Fruit fly (Drosophila melanogaster) whole organism, embryonic: ENCODE data around the gene CG5382.
A peak's percentile ranks its signal among the peaks of the same experiment; 100 is the strongest.

Experiments
- Abd-B ChIP-seq: fragments of 200-800 bp; sonication (Bioruptor generic); optimal IDR thresholded peaks from 2 replicates; lab custom pipeline; 2018; ENCODE audit warnings: missing biosample characterization, mild to moderate bottlenecking, missing genetic modification characterization, moderate library complexity
- C15 ChIP-seq: fragments of 200-800 bp; sonication (Bioruptor generic); IDR thresholded peaks from 3 replicates; pipeline ENCODE4 v1.3.6; 2022; ENCODE audit warnings: missing biosample characterization, missing genetic modification characterization
- CG10147 ChIP-seq: fragments of 200-800 bp; sonication (Bioruptor generic); optimal IDR thresholded peaks from 2 replicates; lab custom pipeline; 2019; ENCODE audit warnings: missing biosample characterization, mild to moderate bottlenecking, missing genetic modification characterization, moderate library complexity
- CG10274 ChIP-seq: fragments of 200-800 bp; sonication (Bioruptor generic); optimal IDR thresholded peaks from 3 replicates; lab custom pipeline; 2017; ENCODE audit warnings: missing biosample characterization, mild to moderate bottlenecking, missing genetic modification characterization
- CG12104 ChIP-seq: fragments of 200-800 bp; sonication (Bioruptor generic); optimal IDR thresholded peaks from 3 replicates; lab custom pipeline; 2016; ENCODE audit warnings: missing biosample characterization, missing genetic modification characterization
- CG12391 ChIP-seq: fragments of 200-800 bp; sonication (Bioruptor generic); optimal IDR thresholded peaks from 3 replicates; lab custom pipeline; 2018; ENCODE audit warnings: missing biosample characterization, mild to moderate bottlenecking, missing genetic modification characterization, moderate library complexity
- CG13287 ChIP-seq: fragments of 200-800 bp; sonication (Bioruptor generic); IDR thresholded peaks from 2 replicates; pipeline ENCODE4 v1.3.6; 2022; ENCODE audit warnings: missing biosample characterization, missing genetic modification characterization; ENCODE audit not compliant: partially characterized antibody
- CG13894 ChIP-seq: fragments of 200-800 bp; sonication (Bioruptor generic); optimal IDR thresholded peaks from 3 replicates; lab custom pipeline; 2018; ENCODE audit warnings: missing biosample characterization, mild to moderate bottlenecking, missing genetic modification characterization, moderate library complexity
- CG14667 ChIP-seq: fragments of 200-800 bp; sonication (Bioruptor generic); IDR thresholded peaks from 2 replicates; pipeline ENCODE4 v1.3.6; 2022; ENCODE audit warnings: missing biosample characterization, missing genetic modification characterization
- CG14965 ChIP-seq: fragments of 200-800 bp; sonication (Bioruptor generic); optimal IDR thresholded peaks from 2 replicates; lab custom pipeline; 2016; ENCODE audit warnings: missing biosample characterization, missing genetic modification characterization, borderline replicate concordance
- CG15269 ChIP-seq: fragments of 200-800 bp; sonication (Bioruptor generic); optimal IDR thresholded peaks from 2 replicates; lab custom pipeline; 2018; ENCODE audit warnings: missing biosample characterization, mild to moderate bottlenecking, missing genetic modification characterization, moderate library complexity
- CG15601 ChIP-seq: fragments of 200-800 bp; sonication (Bioruptor generic); optimal IDR thresholded peaks from 3 replicates; lab custom pipeline; 2019; ENCODE audit warnings: missing biosample characterization, mild to moderate bottlenecking, missing genetic modification characterization, moderate library complexity
- CG1602 ChIP-seq: fragments of 200-800 bp; sonication (Bioruptor generic); optimal IDR thresholded peaks from 3 replicates; lab custom pipeline; 2016; ENCODE audit warnings: missing biosample characterization, missing genetic modification characterization
- CG16779 ChIP-seq: fragments of 200-800 bp; sonication (Bioruptor generic); IDR thresholded peaks from 2 replicates; pipeline ENCODE4 v1.3.6; 2022; ENCODE audit warnings: missing biosample characterization, missing genetic modification characterization
- CG18262 ChIP-seq: fragments of 200-800 bp; optimal IDR thresholded peaks from 3 replicates; lab custom pipeline; 2019; ENCODE audit warnings: missing biosample characterization, mild to moderate bottlenecking, missing genetic modification characterization, moderate library complexity
- CG2678 ChIP-seq: fragments of 200-800 bp; sonication (Bioruptor generic); optimal IDR thresholded peaks from 3 replicates; lab custom pipeline; 2019; ENCODE audit warnings: missing biosample characterization, mild to moderate bottlenecking, missing genetic modification characterization, moderate library complexity
- CG31388 ChIP-seq: fragments of 200-800 bp; sonication (Bioruptor generic); optimal IDR thresholded peaks from 2 replicates; lab custom pipeline; 2016; ENCODE audit warnings: missing biosample characterization, missing genetic modification characterization
- CG33213 ChIP-seq: fragments of 200-800 bp; sonication (Bioruptor generic); optimal IDR thresholded peaks from 3 replicates; lab custom pipeline; 2016; ENCODE audit warnings: missing biosample characterization, missing genetic modification characterization
- CG4404 ChIP-seq: fragments of 200-800 bp; sonication (Bioruptor generic); IDR thresholded peaks from 2 replicates; pipeline ENCODE4 v1.3.6; 2022; ENCODE audit warnings: missing biosample characterization, missing genetic modification characterization
- CG4820 ChIP-seq: fragments of 200-800 bp; sonication (Bioruptor generic); optimal IDR thresholded peaks from 3 replicates; lab custom pipeline; 2016; ENCODE audit warnings: missing biosample characterization, missing genetic modification characterization
- CG8924 ChIP-seq: fragments of 200-800 bp; optimal IDR thresholded peaks from 3 replicates; lab custom pipeline; 2019; ENCODE audit warnings: missing biosample characterization, mild to moderate bottlenecking, missing genetic modification characterization, moderate library complexity
- Drgx ChIP-seq: fragments of 200-800 bp; sonication (Bioruptor generic); IDR thresholded peaks from 2 replicates; pipeline ENCODE4 v1.3.6; 2022; ENCODE audit warnings: missing biosample characterization, missing genetic modification characterization
- Elba2 ChIP-seq: fragments of 200-800 bp; sonication (Bioruptor generic); optimal IDR thresholded peaks from 3 replicates; lab custom pipeline; 2016; ENCODE audit warnings: missing biosample characterization, missing genetic modification characterization
- Fer2 ChIP-seq: fragments of 200-800 bp; sonication (Bioruptor generic); optimal IDR thresholded peaks from 2 replicates; lab custom pipeline; 2018; ENCODE audit warnings: missing biosample characterization, mild to moderate bottlenecking, missing genetic modification characterization, moderate library complexity
- HLHmδ ChIP-seq: fragments of 200-800 bp; sonication (Bioruptor generic); optimal IDR thresholded peaks from 2 replicates; lab custom pipeline; 2018; ENCODE audit warnings: missing biosample characterization, mild to moderate bottlenecking, missing genetic modification characterization, moderate library complexity
- HmgZ ChIP-seq: fragments of 200-800 bp; sonication (Bioruptor generic); optimal IDR thresholded peaks from 2 replicates; lab custom pipeline; 2018; ENCODE audit warnings: missing biosample characterization, mild to moderate bottlenecking, missing genetic modification characterization
- Hmr ChIP-seq: fragments of 200-800 bp; sonication (Bioruptor generic); optimal IDR thresholded peaks from 3 replicates; lab custom pipeline; 2017; ENCODE audit warnings: mild to moderate bottlenecking, missing biosample characterization, missing genetic modification reagents, missing genetic modification characterization
- NC2β ChIP-seq: fragments of 200-800 bp; sonication (Bioruptor generic); optimal IDR thresholded peaks from 2 replicates; lab custom pipeline; 2016; ENCODE audit warnings: missing biosample characterization, missing genetic modification characterization
- NFAT ChIP-seq: fragments of 200-800 bp; sonication (Bioruptor generic); IDR thresholded peaks from 2 replicates; pipeline ENCODE4 v1.3.6; 2022; ENCODE audit warnings: missing biosample characterization, missing genetic modification characterization
- Nf-YC ChIP-seq: fragments of 200-800 bp; optimal IDR thresholded peaks from 3 replicates; lab custom pipeline; 2019; ENCODE audit warnings: missing biosample characterization, mild to moderate bottlenecking, missing genetic modification characterization, moderate library complexity
- PHDP ChIP-seq: fragments of 200-800 bp; sonication (Bioruptor generic); optimal IDR thresholded peaks from 3 replicates; lab custom pipeline; 2018; ENCODE audit warnings: missing biosample characterization, mild to moderate bottlenecking, missing genetic modification characterization, moderate library complexity
- Tbp ChIP-seq: fragments of >200 bp; optimal IDR thresholded peaks from 2 replicates; lab custom pipeline; 2018; ENCODE audit warnings: missing biosample characterization, missing genetic modification characterization
- ac ChIP-seq: fragments of 200-800 bp; sonication (Bioruptor generic); optimal IDR thresholded peaks from 3 replicates; lab custom pipeline; 2017; ENCODE audit warnings: missing biosample characterization, mild to moderate bottlenecking, missing genetic modification characterization
- ash1 ChIP-seq: fragments of 200-800 bp; sonication (Bioruptor generic); optimal IDR thresholded peaks from 2 replicates; lab custom pipeline; 2018; ENCODE audit warnings: missing biosample characterization, mild to moderate bottlenecking, missing genetic modification characterization
- bigmax ChIP-seq: fragments of 200-800 bp; sonication (Bioruptor generic); optimal IDR thresholded peaks from 2 replicates; lab custom pipeline; 2018; ENCODE audit warnings: missing biosample characterization, mild to moderate bottlenecking, missing genetic modification characterization
- bsh ChIP-seq, 2 experiments: fragments of 200-800 bp; sonication (Bioruptor generic); optimal IDR thresholded peaks; 2 replicates each; lab custom pipeline; 2017 to 2018; ENCODE audit warnings: mild to moderate bottlenecking in 2 of 2, missing biosample characterization in 2 of 2, missing genetic modification characterization in 2 of 2, moderate library complexity in 1 of 2
- chinmo ChIP-seq: fragments of 200-800 bp; sonication (Bioruptor generic); IDR thresholded peaks from 4 replicates; pipeline ENCODE4 v1.3.6; 2022; ENCODE audit warnings: missing biosample characterization, missing genetic modification characterization; ENCODE audit not compliant: partially characterized antibody
- fd96Cb ChIP-seq: fragments of 200-800 bp; sonication (Bioruptor generic); optimal IDR thresholded peaks from 2 replicates; lab custom pipeline; 2018; ENCODE audit warnings: missing biosample characterization, mild to moderate bottlenecking, missing genetic modification characterization, moderate library complexity
- gfzf ChIP-seq: fragments of 200-800 bp; sonication (Bioruptor generic); optimal IDR thresholded peaks from 2 replicates; lab custom pipeline; 2016; ENCODE audit warnings: missing biosample characterization, mild to moderate bottlenecking, missing genetic modification characterization, moderate library complexity
- hbn ChIP-seq: fragments of 200-800 bp; sonication (Bioruptor generic); IDR thresholded peaks from 2 replicates; pipeline ENCODE4 v1.3.6; 2022; ENCODE audit warnings: missing biosample characterization, missing genetic modification characterization; ENCODE audit not compliant: partially characterized antibody
- ind ChIP-seq: fragments of 200-800 bp; sonication (Bioruptor generic); optimal IDR thresholded peaks from 3 replicates; lab custom pipeline; 2016; ENCODE audit warnings: missing biosample characterization, missing genetic modification characterization
- lilli ChIP-seq: fragments of 200-800 bp; sonication (Bioruptor generic); optimal IDR thresholded peaks from 3 replicates; lab custom pipeline; 2016; ENCODE audit warnings: missing biosample characterization, missing genetic modification characterization
- maf-S ChIP-seq: fragments of 200-800 bp; sonication (Bioruptor generic); optimal IDR thresholded peaks from 2 replicates; lab custom pipeline; 2016; ENCODE audit warnings: missing biosample characterization, missing genetic modification characterization
- mam ChIP-seq: fragments of 200-800 bp; sonication (Bioruptor generic); optimal IDR thresholded peaks from 3 replicates; lab custom pipeline; 2016; ENCODE audit warnings: missing biosample characterization, missing genetic modification characterization
- ro ChIP-seq: fragments of 200-800 bp; sonication (Bioruptor generic); IDR thresholded peaks from 2 replicates; pipeline ENCODE4 v1.3.6; 2022; ENCODE audit warnings: missing biosample characterization, missing genetic modification characterization
- seq ChIP-seq: fragments of 200-800 bp; sonication (Bioruptor generic); IDR thresholded peaks from 2 replicates; pipeline ENCODE4 v1.3.6; 2022; ENCODE audit warnings: missing biosample characterization, missing genetic modification characterization
- sim ChIP-seq: fragments of 200-800 bp; sonication (Bioruptor generic); IDR thresholded peaks from 2 replicates; pipeline ENCODE4 v1.3.6; 2022; ENCODE audit warnings: missing biosample characterization, missing genetic modification characterization
- wek ChIP-seq: fragments of 200-800 bp; sonication (Bioruptor generic); optimal IDR thresholded peaks from 3 replicates; lab custom pipeline; 2018; ENCODE audit warnings: missing biosample characterization, mild to moderate bottlenecking, missing genetic modification characterization, moderate library complexity

Gene CG5382

dm6 chr3R:22410537-22411360 lies 45.0 kb upstream of the CG5382 start, which contains the start of the genes CG13850 and lqfR (continued):
- peak; percentile 70 for TF ChIP-seq CG12104 (GFP tag; lab: Kevin White, UChicago)
- TF ChIP-seq CG15269 (tag; lab: Kevin White, UChicago) = no peak
- TF ChIP-seq Abd-B = peak; percentile 79
- peak; percentile 80 for TF ChIP-seq Hmr (GFP tag; lab: Kevin White, UChicago)
- no peak for TF ChIP-seq CG16779
- TF ChIP-seq C15 (GFP tag; lab: Robert Waterston, UW) = no peak
- TF ChIP-seq CG1602 (GFP tag; lab: Kevin White, UChicago) = peak; percentile 78
- no peak for TF ChIP-seq CG2678 (tag; lab: Kevin White, UChicago)
- no peak for TF ChIP-seq ash1 (GFP tag; lab: Kevin White, UChicago)
- TF ChIP-seq CG10147 (GFP tag; lab: Kevin White, UChicago) = peak; percentile 6
- peak; percentile 66; the same call in 1 of the 2 replicates for TF ChIP-seq CG4404 (GFP tag; lab: Robert Waterston, UW)
- TF ChIP-seq PHDP (tag; lab: Kevin White, UChicago) = no peak
- peak; percentile 76 for TF ChIP-seq CG18262 (tag; lab: Kevin White, UChicago)
- peak; percentile 22 for TF ChIP-seq Fer2 (tag; lab: Kevin White, UChicago)
- TF ChIP-seq fd96Cb (tag; lab: Kevin White, UChicago) = peak; percentile 58
- TF ChIP-seq seq (GFP tag; lab: Robert Waterston, UW) = no peak
- TF ChIP-seq Elba2 = peak; percentile 71
- TF ChIP-seq CG4820 (GFP tag; lab: Kevin White, UChicago) = peak; percentile 83
- TF ChIP-seq Tbp (GFP tag; lab: Kevin White, UChicago) = peak; percentile 76
- TF ChIP-seq chinmo (GFP tag; lab: Robert Waterston, UW) = no peak
- no peak for TF ChIP-seq CG31388 (GFP tag; lab: Kevin White, UChicago)
- TF ChIP-seq CG12391 (tag; lab: Kevin White, UChicago) = peak; percentile 80
- peak in 1 of 2 experiments; percentile 38 for TF ChIP-seq bsh (GFP tag; optimal IDR thresholded peaks at IDR 0.05; lab: Kevin White, UChicago)
- peak; percentile 28 for TF ChIP-seq gfzf
- TF ChIP-seq CG15601 = peak; percentile 49
- peak; percentile 41 for TF ChIP-seq Drgx (GFP tag; lab: Robert Waterston, UW)
- TF ChIP-seq NFAT = peak; percentile 69
- no peak for TF ChIP-seq HLHmδ (GFP tag; lab: Kevin White, UChicago)
- peak; percentile 54 for TF ChIP-seq CG10274
- peak; percentile 78 for TF ChIP-seq ind (GFP tag; lab: Kevin White, UChicago)
- TF ChIP-seq CG13894 (tag; lab: Kevin White, UChicago) = no peak
- TF ChIP-seq wek (GFP tag; lab: Kevin White, UChicago) = no peak
- TF ChIP-seq CG13287 = no peak
- peak; percentile 47 for TF ChIP-seq CG33213
- TF ChIP-seq maf-S = peak; percentile 79
- TF ChIP-seq HmgZ (tag; lab: Kevin White, UChicago) = peak; percentile 67
- no peak for TF ChIP-seq ac
- peak; percentile 73 for TF ChIP-seq bigmax
- TF ChIP-seq CG14667 (GFP tag; lab: Robert Waterston, UW) = peak; percentile 25; the same call in 1 of the 2 replicates
- TF ChIP-seq NC2β (GFP tag; lab: Kevin White, UChicago) = peak; percentile 74
- TF ChIP-seq ro (GFP tag; lab: Robert Waterston, UW) = no peak
- TF ChIP-seq hbn (GFP tag; lab: Robert Waterston, UW) = no peak
- no peak for TF ChIP-seq CG14965
- no peak for TF ChIP-seq Nf-YC (tag; lab: Kevin White, UChicago)
- TF ChIP-seq lilli (GFP tag; lab: Kevin White, UChicago) = peak; percentile 84
- peak; percentile 63 for TF ChIP-seq CG8924 (tag; lab: Kevin White, UChicago)
- no peak for TF ChIP-seq sim (GFP tag; lab: Robert Waterston, UW)
- peak; percentile 85 for TF ChIP-seq mam (GFP tag; lab: Kevin White, UChicago)
